Worm (Caenorhabditis elegans) whole organism, L4/young adult: ENCODE data around the gene ptr-15.

Source experiments
- W03F9.2 ChIP-seq: fragments of 150-350 bp; optimal IDR thresholded peaks from 2 replicates; lab custom pipeline; 2014; ENCODE audit warnings: missing biosample characterization, missing genetic modification characterization
- dao-5 ChIP-seq: sonication (generic microtip); optimal IDR thresholded peaks from 2 replicates; lab custom pipeline; 2016; ENCODE audit warnings: missing genotype, missing genetic modification characterization, moderate library complexity, missing compliant biosample characterization

DNA sequence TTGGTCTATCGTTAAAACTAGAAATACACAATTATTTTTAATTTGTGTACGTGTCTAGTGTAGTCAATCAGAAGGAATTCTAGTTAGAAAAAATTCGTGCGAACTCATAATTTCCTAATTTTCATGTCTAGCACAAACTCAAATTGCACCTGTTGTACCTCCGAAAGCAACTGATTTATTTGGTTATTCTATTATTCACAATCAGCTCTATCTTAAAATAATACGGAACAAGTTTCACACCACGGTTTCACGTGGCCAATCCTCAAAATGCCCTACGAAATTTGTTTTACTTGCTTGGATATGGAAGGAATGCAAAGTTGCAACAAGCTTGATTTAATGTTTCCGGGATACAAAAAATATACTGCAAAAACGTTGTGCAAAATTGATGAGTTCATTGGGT lies 42.8 kb upstream of the ptr-15 start, which contains the start of gene srw-127:
- TF ChIP-seq W03F9.2 (tag; lab: Kevin White, UChicago) = no peak
- no peak for TF ChIP-seq dao-5 (tag; lab: Kevin White, UChicago)
